Worm (Caenorhabditis elegans) whole organism, mixed stage, embryonic: ENCODE results near the gene fbxc-49.

ENCODE experiments used
- lsy-2 ChIP-seq: fragments of 150-350 bp; optimal IDR thresholded peaks from 2 replicates; lab custom pipeline; 2014; ENCODE audit warnings: missing biosample characterization, missing genetic modification characterization
- mep-1 ChIP-seq: fragments of 150-350 bp; optimal IDR thresholded peaks from 2 replicates; lab custom pipeline; 2017; ENCODE audit warnings: missing biosample characterization, missing genetic modification reagents, missing genetic modification characterization, inconsistent platforms
- nhr-237 ChIP-seq: fragments of 150-350 bp; optimal IDR thresholded peaks from 2 replicates; lab custom pipeline; 2014; ENCODE audit warnings: missing biosample characterization, missing genetic modification characterization
- nhr-28 ChIP-seq: fragments of 150-350 bp; optimal IDR thresholded peaks from 2 replicates; lab custom pipeline; 2014; ENCODE audit warnings: missing biosample characterization, missing genetic modification characterization
- nhr-76 ChIP-seq: sonication (generic microtip); optimal IDR thresholded peaks from 2 replicates; lab custom pipeline; 2017; ENCODE audit warnings: missing biosample characterization, missing genetic modification characterization
- snpc-4 ChIP-seq: fragments of 150-350 bp; optimal IDR thresholded peaks from 2 replicates; lab custom pipeline; 2014; ENCODE audit warnings: missing biosample characterization, missing genetic modification characterization
- unc-120 ChIP-seq: sonication (generic microtip); optimal IDR thresholded peaks from 2 replicates; lab custom pipeline; 2017; ENCODE audit warnings: missing genetic modification characterization, missing compliant biosample characterization; ENCODE audit not compliant: poor library complexity, severe bottlenecking
- unc-39 ChIP-seq: fragments of 150-350 bp; optimal IDR thresholded peaks from 2 replicates; lab custom pipeline; 2014; ENCODE audit warnings: missing biosample characterization, missing genetic modification characterization
- unc-62 ChIP-seq: fragments of 150-350 bp; optimal IDR thresholded peaks from 2 replicates; lab custom pipeline; 2014; ENCODE audit warnings: missing biosample characterization, missing genetic modification reagents, missing genetic modification characterization

- TF ChIP-seq unc-39 (tag; lab: Kevin White, UChicago) (no peak), mep-1 (no peak), nhr-28 (tag; lab: Kevin White, UChicago) (no peak), nhr-237 (tag; lab: Kevin White, UChicago) (no peak), unc-120 (tag; lab: Kevin White, UChicago) (no peak), snpc-4 (tag; lab: Kevin White, UChicago) (no peak), nhr-76 (tag; lab: Kevin White, UChicago) (no peak), lsy-2 (tag; lab: Kevin White, UChicago) (no peak), unc-62 (GFP tag; lab: Kevin White, UChicago) (no peak)
Measured at ce11 chrII:2094924-2095650, 11.2 kb downstream of the fbxc-49 start, which contains the start of gene T16A1.2.
